Worm (Caenorhabditis elegans) whole organism, L4/young adult: ENCODE data around the gene asm-3.

Experiments
- W03F9.2 ChIP-seq: fragments of 150-350 bp; optimal IDR thresholded peaks from 2 replicates; lab custom pipeline; 2014; ENCODE audit warnings: missing biosample characterization, missing genetic modification characterization
- dao-5 ChIP-seq: sonication (generic microtip); optimal IDR thresholded peaks from 2 replicates; lab custom pipeline; 2016; ENCODE audit warnings: missing genotype, missing genetic modification characterization, moderate library complexity, missing compliant biosample characterization
- him-1 ChIP-seq: sonication (generic microtip); optimal IDR thresholded peaks from 2 replicates; lab custom pipeline; 2016; ENCODE audit warnings: missing genotype, missing genetic modification reagents, missing genetic modification characterization, missing compliant biosample characterization

ce11 chrIV:497155-497554 is 26.5 kb downstream of the asm-3 start:
- TF ChIP-seq him-1 (tag; lab: Kevin White, UChicago) = no peak
- TF ChIP-seq dao-5 (tag; lab: Kevin White, UChicago) = no peak
- TF ChIP-seq W03F9.2 (tag; lab: Kevin White, UChicago) = no peak
